Worm (Caenorhabditis elegans): ENCODE data around the gene dnj-7.

dnj-7 gene

ce11 chrX:7187602-7188001 lies 6.8 kb upstream of the dnj-7 start, which contains the start of gene C55B6.4:
TSS of gene C55B6.4 (minus strand) at chrX:7187702.
- TF ChIP-seq fkh-2 (tag; optimal IDR thresholded peaks at IDR 0.05) (no peak), R02D3.7 (tag; optimal IDR thresholded peaks at IDR 0.05) (no peak), zag-1 (tag; optimal IDR thresholded peaks at IDR 0.05) (no peak), ceh-28 (tag; optimal IDR thresholded peaks at IDR 0.05) (no peak), ztf-4 (tag; optimal IDR thresholded peaks at IDR 0.05) (no peak), ceh-16 (tag; optimal IDR thresholded peaks at IDR 0.05) (no peak), nhr-23 (tag; optimal IDR thresholded peaks at IDR 0.05) (no peak), pha-4 (tag; optimal IDR thresholded peaks at IDR 0.05) (no peak)

- TF ChIP-seq pha-4 (tag; optimal IDR thresholded peaks at IDR 0.05) (no peak), daf-12 (tag; optimal IDR thresholded peaks at IDR 0.05) (no peak), jun-1 (tag; optimal IDR thresholded peaks at IDR 0.05) (no peak), fkh-2 (tag; optimal IDR thresholded peaks at IDR 0.05) (no peak), fos-1 (tag; optimal IDR thresholded peaks at IDR 0.05) (no peak), lin-15B (tag; optimal IDR thresholded peaks at IDR 0.05) (no peak), nhr-43 (tag; optimal IDR thresholded peaks at IDR 0.05; ENCODE audit: poor library complexity, severe bottlenecking) (no peak)
Observed at ce11 chrX:7191882-7192281, 2.5 kb upstream of the dnj-7 start, which contains the start of gene C55B6.7. TSS of gene C55B6.7 (minus strand) at chrX:7191982.

ce11 chrX:7199831-7200414 lies 5.6 kb downstream of the dnj-7 start, which contains the start of gene C55B6.1:
TSS of gene C55B6.1 (plus strand) at chrX:7200364.
- no peak for TF ChIP-seq tbx-2 (tag; optimal IDR thresholded peaks at IDR 0.05)
- peak; percentile 8 for TF ChIP-seq nfya-1 (tag; optimal IDR thresholded peaks at IDR 0.05; ENCODE audit: insufficient read depth)
- no peak for TF ChIP-seq pqm-1 (tag; optimal IDR thresholded peaks at IDR 0.05)
- no peak for TF ChIP-seq hmg-11 (tag; optimal IDR thresholded peaks at IDR 0.05)
- TF ChIP-seq nhr-67 (tag; optimal IDR thresholded peaks at IDR 0.05), result no peak
- TF ChIP-seq elt-3 (tag; optimal IDR thresholded peaks at IDR 0.05), result no peak

- TF ChIP-seq fkh-10 (GFP tag; optimal IDR thresholded peaks at IDR 0.05), result no peak
- no peak for TF ChIP-seq nhr-23 (tag; optimal IDR thresholded peaks at IDR 0.05)
- peak; percentile 41 for TF ChIP-seq nfya-1 (tag; optimal IDR thresholded peaks at IDR 0.05; ENCODE audit: insufficient read depth)
- peak; percentile 94 for TF ChIP-seq elt-2 (tag; optimal IDR thresholded peaks at IDR 0.05)
- peak; percentile 83 for TF ChIP-seq pqm-1 (tag; optimal IDR thresholded peaks at IDR 0.05)
- TF ChIP-seq zag-1 (tag; optimal IDR thresholded peaks at IDR 0.05), result no peak
- TF ChIP-seq jun-1 (tag; optimal IDR thresholded peaks at IDR 0.05), result peak; percentile 38
- TF ChIP-seq skn-1 (tag; optimal IDR thresholded peaks at IDR 0.05), result peak; percentile 47
Observed at ce11 chrX:7200475-7200874, 6.1 kb downstream of the dnj-7 start.

ce11 chrX:7204175-7204574 lies 9.8 kb downstream of the dnj-7 start:
- TF ChIP-seq fkh-10 (GFP tag; optimal IDR thresholded peaks at IDR 0.05) (no peak), zag-1 (tag; optimal IDR thresholded peaks at IDR 0.05) (no peak), jun-1 (tag; optimal IDR thresholded peaks at IDR 0.05) (no peak), nhr-11 (tag; optimal IDR thresholded peaks at IDR 0.05) (no peak), ceh-82 (tag; optimal IDR thresholded peaks at IDR 0.05) (no peak), egl-5 (tag; optimal IDR thresholded peaks at IDR 0.05) (no peak)

- TF ChIP-seq ceh-16 (tag; optimal IDR thresholded peaks at IDR 0.05) (no peak), R02D3.7 (tag; optimal IDR thresholded peaks at IDR 0.05) (no peak), jun-1 (tag; optimal IDR thresholded peaks at IDR 0.05) (no peak), elt-1 (tag; optimal IDR thresholded peaks at IDR 0.05) (no peak), mml-1 (tag; optimal IDR thresholded peaks at IDR 0.05) (no peak), ztf-4 (tag; optimal IDR thresholded peaks at IDR 0.05) (no peak), ama-1 (optimal IDR thresholded peaks at IDR 0.05) (no peak), hmg-11 (tag; optimal IDR thresholded peaks at IDR 0.05) (no peak), eor-1 (tag; optimal IDR thresholded peaks at IDR 0.05) (no peak), sea-2 (GFP tag; optimal IDR thresholded peaks at IDR 0.05) (no peak), lin-15B (tag; optimal IDR thresholded peaks at IDR 0.05) (no peak), nhr-11 (tag; optimal IDR thresholded peaks at IDR 0.05) (no peak), ceh-28 (tag; optimal IDR thresholded peaks at IDR 0.05) (no peak), egl-5 (tag; optimal IDR thresholded peaks at IDR 0.05) (no peak), nfya-1 (tag; optimal IDR thresholded peaks at IDR 0.05; ENCODE audit: insufficient read depth) (no peak), fkh-10 (GFP tag; optimal IDR thresholded peaks at IDR 0.05) (no peak), unc-39 (tag; optimal IDR thresholded peaks at IDR 0.05) (no peak), lsy-12 (tag; optimal IDR thresholded peaks at IDR 0.05) (no peak), nhr-28 (tag; optimal IDR thresholded peaks at IDR 0.05) (no peak), fos-1 (tag; optimal IDR thresholded peaks at IDR 0.05) (no peak)
Observed at ce11 chrX:7205195-7205594, 10.8 kb downstream of the dnj-7 start, which contains the start of gene C55B6.5. TSS of gene C55B6.5 (minus strand) at chrX:7205295.
